Worm (Caenorhabditis elegans) whole organism, L1 larva: ENCODE data around the gene Y32G9B.1.

Experiments
- aha-1 ChIP-seq: fragments of 150-350 bp; optimal IDR thresholded peaks from 2 replicates; lab custom pipeline; 2014; ENCODE audit warnings: missing biosample characterization, missing genetic modification characterization
- lin-13 ChIP-seq: fragments of 150-350 bp; optimal IDR thresholded peaks from 2 replicates; lab custom pipeline; 2014; ENCODE audit warnings: missing biosample characterization, missing genetic modification reagents, missing genetic modification characterization
- mdl-1 ChIP-seq, 2 experiments: fragments of 150-350 bp; optimal IDR thresholded peaks; 2 replicates each; lab custom pipeline; 2014 to 2017; ENCODE audit warnings: missing biosample characterization in 2 of 2, missing genetic modification characterization in 2 of 2, inconsistent platforms in 1 of 2
- mep-1 ChIP-seq: fragments of 150-350 bp; optimal IDR thresholded peaks from 2 replicates; lab custom pipeline; 2014; ENCODE audit warnings: missing biosample characterization, missing genetic modification characterization
- nhr-11 ChIP-seq: fragments of 150-350 bp; optimal IDR thresholded peaks from 2 replicates; lab custom pipeline; 2014; ENCODE audit warnings: missing biosample characterization, missing genetic modification characterization
- nhr-76 ChIP-seq: sonication (generic microtip); optimal IDR thresholded peaks from 2 replicates; lab custom pipeline; 2017; ENCODE audit warnings: missing biosample characterization, missing genetic modification characterization
- nhr-90 ChIP-seq: sonication (generic microtip); optimal IDR thresholded peaks from 2 replicates; lab custom pipeline; 2016; ENCODE audit warnings: mild to moderate bottlenecking, missing genetic modification characterization, missing compliant biosample characterization; ENCODE audit not compliant: poor library complexity
- unc-130 ChIP-seq: fragments of 150-350 bp; optimal IDR thresholded peaks from 2 replicates; lab custom pipeline; 2017; ENCODE audit warnings: missing biosample characterization, missing genetic modification characterization, inconsistent platforms

ce11 chrV:1868025-1868424 lies 38.2 kb upstream of the Y32G9B.1 start:
- TF ChIP-seq nhr-90 (tag; lab: Kevin White, UChicago) = no peak
- no peak for TF ChIP-seq nhr-76 (tag; lab: Kevin White, UChicago)
- TF ChIP-seq nhr-11 (tag; lab: Kevin White, UChicago) = no peak
- TF ChIP-seq aha-1 (tag; lab: Kevin White, UChicago) = no peak
- TF ChIP-seq mdl-1 (tag; optimal IDR thresholded peaks at IDR 0.05; lab: Kevin White, UChicago) = no peak
- no peak for TF ChIP-seq mep-1 (tag; lab: Kevin White, UChicago)
- no peak for TF ChIP-seq lin-13 (GFP tag; lab: Kevin White, UChicago)
- TF ChIP-seq unc-130 (tag; lab: Kevin White, UChicago) = no peak
